Fruit fly (Drosophila melanogaster): ENCODE data around the gene CG15468.

The CG15468 gene

dm6 chrX:4955788-4956442, 5.0 kb downstream of the CG15468 start (continued):
- TF ChIP-seq lilli (GFP tag; optimal IDR thresholded peaks at IDR 0.05): peak; percentile 24
- no peak for TF ChIP-seq ara (GFP tag; IDR thresholded peaks at IDR 0.05)
- no peak for TF ChIP-seq psq (GFP tag; optimal IDR thresholded peaks at IDR 0.05)
- no peak for TF ChIP-seq Chrac-16 (GFP tag; optimal IDR thresholded peaks at IDR 0.05)
- TF ChIP-seq Nf-YA (GFP tag; IDR thresholded peaks at IDR 0.05): no peak
- no peak for TF ChIP-seq CG31388 (GFP tag; optimal IDR thresholded peaks at IDR 0.05)
- no peak for TF ChIP-seq sd (tag; optimal IDR thresholded peaks at IDR 0.05)
- TF ChIP-seq sug (tag; optimal IDR thresholded peaks at IDR 0.05): no peak
- no peak for TF ChIP-seq Max (GFP tag; optimal IDR thresholded peaks at IDR 0.05)
- TF ChIP-seq CG15479 (GFP tag; optimal IDR thresholded peaks at IDR 0.05): no peak
- no peak for TF ChIP-seq abd-A (tag; optimal IDR thresholded peaks at IDR 0.05)
- 0 out of 2 replicates have a peak, but pooled peaks have one; percentile 19 for TF ChIP-seq sisA (GFP tag; IDR thresholded peaks at IDR 0.05)
- TF ChIP-seq CG6689 (GFP tag; IDR thresholded peaks at IDR 0.05): no peak
- TF ChIP-seq MTF-1 (GFP tag; optimal IDR thresholded peaks at IDR 0.05; ENCODE audit: borderline replicate concordance): no peak
- no peak for TF ChIP-seq en (GFP tag; optimal IDR thresholded peaks at IDR 0.05)
- peak; percentile 48 for TF ChIP-seq HmgD (GFP tag; optimal IDR thresholded peaks at IDR 0.05)
- no peak for TF ChIP-seq CG15269 (tag; optimal IDR thresholded peaks at IDR 0.05)
- no peak for TF ChIP-seq ab (GFP tag; optimal IDR thresholded peaks at IDR 0.05)
- no peak for TF ChIP-seq ap (GFP tag; IDR thresholded peaks at IDR 0.05)
- TF ChIP-seq corto (GFP tag; optimal IDR thresholded peaks at IDR 0.05): no peak
- TF ChIP-seq CG10147 (GFP tag; optimal IDR thresholded peaks at IDR 0.05): no peak
- TF ChIP-seq pita (GFP tag; optimal IDR thresholded peaks at IDR 0.05): no peak
- TF ChIP-seq CG4328 (GFP tag; optimal IDR thresholded peaks at IDR 0.05): no peak
- no peak for TF ChIP-seq Elba2 (GFP tag; optimal IDR thresholded peaks at IDR 0.05)
- peak; percentile 97 for TF ChIP-seq mld (GFP tag; IDR thresholded peaks at IDR 0.05; ENCODE audit: partially characterized antibody)
- 0 out of 3 replicates have a peak, but pooled peaks have one; percentile 12 for TF ChIP-seq ci (GFP tag; IDR thresholded peaks at IDR 0.05)
- no peak for TF ChIP-seq Fer3 (tag; optimal IDR thresholded peaks at IDR 0.05)
- TF ChIP-seq CG17612 (GFP tag; IDR thresholded peaks at IDR 0.05): no peak
- TF ChIP-seq Hr51 (GFP tag; optimal IDR thresholded peaks at IDR 0.05): no peak
- TF ChIP-seq onecut (GFP tag; IDR thresholded peaks at IDR 0.05): 0 out of 2 replicates have a peak, but pooled peaks have one; percentile 23
- TF ChIP-seq Atf-2 (GFP tag; optimal IDR thresholded peaks at IDR 0.05): no peak
- TF ChIP-seq Atf3 (GFP tag; optimal IDR thresholded peaks at IDR 0.05): no peak
- TF ChIP-seq CG5953 (GFP tag; IDR thresholded peaks at IDR 0.05): no peak
- TF ChIP-seq CG10274 (GFP tag; optimal IDR thresholded peaks at IDR 0.05): no peak
- TF ChIP-seq odd (GFP tag; optimal IDR thresholded peaks at IDR 0.05): peak; percentile 3
- peak; percentile 77 for TF ChIP-seq vvl (GFP tag; IDR thresholded peaks at IDR 0.05)
- TF ChIP-seq lola (GFP tag; optimal IDR thresholded peaks at IDR 0.05): peak in 1 of 3 experiments; percentile 8
- no peak for TF ChIP-seq twi (tag; optimal IDR thresholded peaks at IDR 0.05)
- TF ChIP-seq CG18619 (GFP tag; optimal IDR thresholded peaks at IDR 0.05): no peak
- TF ChIP-seq sens (GFP tag): peak; percentile 92
- no peak for TF ChIP-seq schlank (tag; optimal IDR thresholded peaks at IDR 0.05)
- peak; percentile 25 for TF ChIP-seq CG2120 (GFP tag; optimal IDR thresholded peaks at IDR 0.05)
- TF ChIP-seq pum (GFP tag; optimal IDR thresholded peaks at IDR 0.05): no peak
- TF ChIP-seq Rfx (GFP tag; IDR thresholded peaks at IDR 0.05): 0 out of 2 replicates have a peak, but pooled peaks have one; percentile 31
- no peak for TF ChIP-seq croc (GFP tag; conservative IDR thresholded peaks at IDR 0.05)
- TF ChIP-seq HLHmδ (GFP tag; optimal IDR thresholded peaks at IDR 0.05): no peak
- peak; percentile 4 for TF ChIP-seq org-1 (GFP tag; optimal IDR thresholded peaks at IDR 0.05)
- no peak for TF ChIP-seq CG7839 (tag; optimal IDR thresholded peaks at IDR 0.05)
- TF ChIP-seq ham (GFP tag; IDR thresholded peaks at IDR 0.05): no peak
- TF ChIP-seq HLH54F (GFP tag; optimal IDR thresholded peaks at IDR 0.05): no peak

Data from whole organism, embryonic.